Fruit fly (Drosophila melanogaster) whole organism: ENCODE results near the gene PK1-R.

Source experiments
- Dll ChIP-seq: fragments of >200 bp; optimal IDR thresholded peaks from 2 replicates; lab custom pipeline; 2017
- pan ChIP-seq: fragments of >200 bp; optimal IDR thresholded peaks from 2 replicates; lab custom pipeline; 2017
- psq ChIP-seq: fragments of >200 bp; optimal IDR thresholded peaks from 2 replicates; lab custom pipeline; 2017
- usp ChIP-seq: fragments of >200 bp; optimal IDR thresholded peaks from 2 replicates; lab custom pipeline; 2017; ENCODE audit warnings: missing biosample characterization, missing genetic modification characterization, mixed read lengths

DNA sequence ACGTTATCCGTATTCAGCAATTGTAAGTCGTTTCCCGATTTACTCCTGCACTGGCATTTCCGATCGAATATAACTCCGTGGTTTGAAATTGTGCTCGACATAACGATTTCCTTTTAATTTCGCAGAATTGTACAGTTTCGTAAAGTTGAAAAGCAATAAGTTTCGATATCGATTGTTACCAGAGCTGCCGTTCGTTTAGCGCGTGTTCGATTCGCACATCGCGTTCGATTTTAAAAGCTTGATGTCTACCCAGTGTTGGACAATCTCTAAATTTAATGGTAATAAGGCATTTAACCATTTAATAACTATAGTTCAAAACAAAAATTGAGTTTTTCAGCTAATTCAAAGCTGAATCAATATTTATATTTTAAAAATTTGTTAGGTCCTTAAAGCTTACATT, 9.1 kb upstream of the PK1-R start, which contains the start of gene CG14357:
- TF ChIP-seq pan (lab: Kevin White, UChicago): no peak
- no peak for TF ChIP-seq usp (GFP tag; lab: Kevin White, UChicago)
- no peak for TF ChIP-seq Dll
- TF ChIP-seq psq (lab: Kevin White, UChicago): no peak
